Worm (Caenorhabditis elegans): Measurements from ENCODE around the gene dyf-7.

dyf-7 gene

ce11 chrX:9679427-9679826 is 19.0 kb upstream of the dyf-7 start:
- TF ChIP-seq dmd-6 (GFP tag; IDR thresholded peaks at IDR 0.05) = 0 out of 2 replicates have a peak, but pooled peaks have one; percentile 15
- peak; percentile 51 for TF ChIP-seq dve-1 (tag; optimal IDR thresholded peaks at IDR 0.05; ENCODE audit: insufficient read depth)
- peak; percentile 90 for TF ChIP-seq nhr-28 (tag; optimal IDR thresholded peaks at IDR 0.05)
- TF ChIP-seq F37D6.2 (tag; optimal IDR thresholded peaks at IDR 0.05) = no peak
- no peak for TF ChIP-seq egl-43 (GFP tag; IDR thresholded peaks at IDR 0.05)
- peak; percentile 23 for TF ChIP-seq nhr-10 (tag; optimal IDR thresholded peaks at IDR 0.05)
- TF ChIP-seq daf-16 (GFP tag; optimal IDR thresholded peaks at IDR 0.05) = no peak
- peak; percentile 85 for TF ChIP-seq daf-16 (tag; optimal IDR thresholded peaks at IDR 0.05)
- peak; percentile 77; the same call in 1 of the 2 replicates for TF ChIP-seq php-3 (GFP tag; IDR thresholded peaks at IDR 0.05)
- TF ChIP-seq attf-4 (tag; optimal IDR thresholded peaks at IDR 0.05) = no peak
- TF ChIP-seq pqm-1 (tag; optimal IDR thresholded peaks at IDR 0.05) = peak; percentile 75
- TF ChIP-seq hlh-11 (tag; optimal IDR thresholded peaks at IDR 0.05) = peak; percentile 45
- peak; percentile 1 for TF ChIP-seq nhr-77 (tag; optimal IDR thresholded peaks at IDR 0.05)
- TF ChIP-seq sdz-12 (GFP tag; optimal IDR thresholded peaks at IDR 0.05) = no peak
- no peak for TF ChIP-seq fkh-10 (GFP tag; optimal IDR thresholded peaks at IDR 0.05)
- no peak for TF ChIP-seq spr-3 (GFP tag; optimal IDR thresholded peaks at IDR 0.05)
- no peak for TF ChIP-seq rbr-2 (tag; optimal IDR thresholded peaks at IDR 0.05)

- TF ChIP-seq dve-1 (tag; optimal IDR thresholded peaks at IDR 0.05; ENCODE audit: insufficient read depth) (peak; percentile 41), php-3 (GFP tag; IDR thresholded peaks at IDR 0.05) (peak; percentile 79; the same call in 1 of the 2 replicates), unc-62 (GFP tag; optimal IDR thresholded peaks at IDR 0.05 in 1 of 2) (peak in 1 of 2 experiments; percentile 73), unc-62 (tag; optimal IDR thresholded peaks at IDR 0.05) (no peak), rbr-2 (tag; optimal IDR thresholded peaks at IDR 0.05) (no peak), pqm-1 (tag; optimal IDR thresholded peaks at IDR 0.05) (peak; percentile 92), aha-1 (tag) (peak; percentile 11), ceh-32 (tag; optimal IDR thresholded peaks at IDR 0.05; ENCODE audit: poor library complexity) (no peak), dmd-6 (GFP tag; IDR thresholded peaks at IDR 0.05) (peak; percentile 74), ceh-20 (GFP tag; IDR thresholded peaks at IDR 0.05) (no peak), hlh-30 (tag; optimal IDR thresholded peaks at IDR 0.05; ENCODE audit: insufficient read depth) (peak; percentile 48), daf-16 (GFP tag; optimal IDR thresholded peaks at IDR 0.05) (no peak), daf-16 (tag; optimal IDR thresholded peaks at IDR 0.05) (peak; percentile 65), nhr-102 (tag; optimal IDR thresholded peaks at IDR 0.05) (no peak), unc-39 (tag; optimal IDR thresholded peaks at IDR 0.05) (no peak), daf-8 (GFP tag; IDR thresholded peaks at IDR 0.05) (no peak), nhr-28 (tag; optimal IDR thresholded peaks at IDR 0.05) (peak; percentile 49), hlh-11 (tag; optimal IDR thresholded peaks at IDR 0.05) (no peak)
Measured at ce11 chrX:9680119-9680682, 18.3 kb upstream of the dyf-7 start, which contains the start of gene ifp-1. Gene ifp-1, minus strand, starts transcription at chrX:9680169.

- TF ChIP-seq ama-1 (optimal IDR thresholded peaks at IDR 0.05) = no peak
- no peak for TF ChIP-seq dmd-8 (GFP tag; IDR thresholded peaks at IDR 0.05)
- TF ChIP-seq nhr-41 (GFP tag; IDR thresholded peaks at IDR 0.05) = no peak
- no peak for TF ChIP-seq daf-16 (GFP tag; optimal IDR thresholded peaks at IDR 0.05)
- TF ChIP-seq daf-16 (tag; optimal IDR thresholded peaks at IDR 0.05) = peak; percentile 83
- TF ChIP-seq pqm-1 (tag; optimal IDR thresholded peaks at IDR 0.05) = peak; percentile 61
- TF ChIP-seq nhr-6 (tag; optimal IDR thresholded peaks at IDR 0.05) = no peak
- TF ChIP-seq ceh-20 (GFP tag; IDR thresholded peaks at IDR 0.05) = 0 out of 2 replicates have a peak, but pooled peaks have one; percentile 27
- peak; percentile 98 for TF ChIP-seq php-3 (GFP tag; IDR thresholded peaks at IDR 0.05)
- TF ChIP-seq dve-1 (tag; optimal IDR thresholded peaks at IDR 0.05; ENCODE audit: insufficient read depth) = no peak
- no peak for TF ChIP-seq nhr-102 (tag; optimal IDR thresholded peaks at IDR 0.05)
- TF ChIP-seq nhr-28 (tag; optimal IDR thresholded peaks at IDR 0.05) = peak; percentile 57
Measured at ce11 chrX:9687264-9687663, 11.2 kb upstream of the dyf-7 start.

- TF ChIP-seq aha-1 (tag) = no peak
- TF ChIP-seq daf-8 (GFP tag; IDR thresholded peaks at IDR 0.05) = no peak
- TF ChIP-seq egl-27 (tag; optimal IDR thresholded peaks at IDR 0.05) = no peak
- TF ChIP-seq T20F7.1 (GFP tag; optimal IDR thresholded peaks at IDR 0.05) = no peak
- TF ChIP-seq ceh-62 (tag; optimal IDR thresholded peaks at IDR 0.05) = no peak
- no peak for TF ChIP-seq lir-3 (tag; optimal IDR thresholded peaks at IDR 0.05)
- no peak for TF ChIP-seq mxl-2 (GFP tag; conservative IDR thresholded peaks at IDR 0.05)
- no peak for TF ChIP-seq ama-1 (optimal IDR thresholded peaks at IDR 0.05)
- no peak for TF ChIP-seq ztf-11 (tag; optimal IDR thresholded peaks at IDR 0.05)
- no peak for TF ChIP-seq lin-13 (GFP tag; optimal IDR thresholded peaks at IDR 0.05)
- no peak for TF ChIP-seq hlh-30 (tag; optimal IDR thresholded peaks at IDR 0.05; ENCODE audit: insufficient read depth)
Measured at ce11 chrX:9690445-9690844, 8.0 kb upstream of the dyf-7 start, which contains the start of gene npr-18. Gene npr-18, plus strand, starts transcription at chrX:9690745.
